Fruit fly (Drosophila melanogaster) whole organism, wandering third instar larva: ENCODE data around the gene Mvb12.

Source experiments
- Abd-B ChIP-seq: fragments of >200 bp; optimal IDR thresholded peaks from 2 replicates; lab custom pipeline; 2017; ENCODE audit warnings: missing biosample characterization, missing genetic modification characterization
- Hr78 ChIP-seq: fragments of >200 bp; optimal IDR thresholded peaks from 2 replicates; lab custom pipeline; 2017; ENCODE audit warnings: missing biosample characterization, missing genetic modification characterization
- Hr83 ChIP-seq: fragments of 200-300 bp; sonication (Bioruptor generic); optimal IDR thresholded peaks from 2 replicates; lab custom pipeline; 2016; ENCODE audit warnings: missing biosample characterization, mild to moderate bottlenecking, missing genetic modification characterization, moderate library complexity; ENCODE audit not compliant: poor library complexity, severe bottlenecking
- Jra ChIP-seq: sonication (Bioruptor generic); optimal IDR thresholded peaks from 2 replicates; lab custom pipeline; 2016; ENCODE audit warnings: missing biosample characterization, missing genetic modification characterization
- Myc ChIP-seq: fragments of >200 bp; optimal IDR thresholded peaks from 2 replicates; lab custom pipeline; 2017
- OdsH ChIP-seq: fragments of 200-800 bp; sonication (Bioruptor generic); optimal IDR thresholded peaks from 2 replicates; lab custom pipeline; 2016; ENCODE audit warnings: missing biosample characterization, mild to moderate bottlenecking, missing genetic modification characterization
- br ChIP-seq: fragments of 200-800 bp; sonication (Bioruptor generic); optimal IDR thresholded peaks from 2 replicates; lab custom pipeline; 2016; ENCODE audit warnings: missing biosample characterization, missing genetic modification characterization
- fru ChIP-seq: fragments of 200-800 bp; sonication (Bioruptor generic); optimal IDR thresholded peaks from 3 replicates; lab custom pipeline; 2016; ENCODE audit warnings: missing biosample characterization, mild to moderate bottlenecking, missing genetic modification characterization
- lola ChIP-seq: fragments of >200 bp; optimal IDR thresholded peaks from 2 replicates; lab custom pipeline; 2017; ENCODE audit warnings: missing biosample characterization, missing genetic modification characterization
- pan ChIP-seq: fragments of >200 bp; optimal IDR thresholded peaks from 2 replicates; lab custom pipeline; 2017
- psq ChIP-seq: fragments of 200-800 bp; sonication (Bioruptor generic); optimal IDR thresholded peaks from 3 replicates; lab custom pipeline; 2017; ENCODE audit warnings: missing biosample characterization, mild to moderate bottlenecking, missing genetic modification characterization, moderate library complexity
- rgr ChIP-seq: fragments of 200-800 bp; sonication (Bioruptor generic); optimal IDR thresholded peaks from 3 replicates; lab custom pipeline; 2016; ENCODE audit warnings: missing biosample characterization, mild to moderate bottlenecking, missing genetic modification characterization
- sage ChIP-seq: fragments of 200-800 bp; sonication (Bioruptor generic); optimal IDR thresholded peaks from 2 replicates; lab custom pipeline; 2016; ENCODE audit warnings: missing biosample characterization, mild to moderate bottlenecking, missing genetic modification characterization
- usp ChIP-seq: fragments of >200 bp; optimal IDR thresholded peaks from 2 replicates; lab custom pipeline; 2017; ENCODE audit warnings: missing biosample characterization, missing genetic modification characterization

DNA sequence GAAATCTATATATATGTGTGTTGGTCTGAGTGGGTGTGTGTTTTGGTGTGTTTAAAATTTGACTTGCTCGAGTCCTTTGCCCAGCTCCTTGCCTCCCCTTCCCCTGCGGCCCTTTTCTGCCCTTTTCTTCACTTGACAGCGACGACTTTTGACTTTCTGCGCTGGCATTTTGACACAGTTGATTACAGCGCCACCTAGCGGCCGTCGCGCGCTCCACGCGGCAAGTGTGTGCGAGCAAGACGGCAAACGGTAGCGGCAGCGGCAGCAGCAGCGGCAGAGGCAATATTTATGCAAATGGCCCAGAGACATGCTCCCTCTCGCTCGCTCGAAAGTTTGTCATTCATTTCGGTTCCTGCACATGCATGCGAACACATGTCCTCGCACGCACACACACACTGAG is 49.0 kb downstream of the Mvb12 start:
- no peak for TF ChIP-seq Jra
- TF ChIP-seq Hr78 (GFP tag; lab: Kevin White, UChicago), result no peak
- TF ChIP-seq sage (GFP tag; lab: Kevin White, UChicago), result no peak
- TF ChIP-seq Abd-B (GFP tag; lab: Kevin White, UChicago), result no peak
- no peak for TF ChIP-seq fru (GFP tag; lab: Kevin White, UChicago)
- TF ChIP-seq rgr (GFP tag; lab: Kevin White, UChicago), result no peak
- TF ChIP-seq lola (GFP tag; lab: Kevin White, UChicago), result no peak
- TF ChIP-seq Hr83, result no peak
- no peak for TF ChIP-seq psq (GFP tag; lab: Kevin White, UChicago)
- no peak for TF ChIP-seq usp (GFP tag; lab: Kevin White, UChicago)
- TF ChIP-seq pan, result no peak
- TF ChIP-seq Myc (lab: Kevin White, UChicago), result no peak
- no peak for TF ChIP-seq br (GFP tag; lab: Kevin White, UChicago)
- TF ChIP-seq OdsH (GFP tag; lab: Kevin White, UChicago), result no peak
